Worm (Caenorhabditis elegans) whole organism, late embryonic: ENCODE data around the gene his-60.

Experiments used
- ama-1 ChIP-seq: fragments of 150-350 bp; optimal IDR thresholded peaks from 2 replicates; lab custom pipeline; 2014
- dmd-4 ChIP-seq: sonication (generic microtip); optimal IDR thresholded peaks from 2 replicates; lab custom pipeline; 2016; ENCODE audit warnings: borderline replicate concordance, missing genetic modification characterization, missing compliant biosample characterization
- elt-2 ChIP-seq: sonication (generic microtip); optimal IDR thresholded peaks from 2 replicates; lab custom pipeline; 2016; ENCODE audit warnings: missing genetic modification reagents, missing genetic modification characterization, missing compliant biosample characterization
- fkh-10 ChIP-seq: fragments of 150-350 bp; optimal IDR thresholded peaks from 2 replicates; lab custom pipeline; 2014; ENCODE audit warnings: missing biosample characterization, missing genetic modification reagents, missing genetic modification characterization
- pha-4 ChIP-seq: fragments of 150-350 bp; optimal IDR thresholded peaks from 2 replicates; lab custom pipeline; 2018; ENCODE audit warnings: missing biosample characterization, missing genetic modification reagents, missing genetic modification characterization
- rnt-1 ChIP-seq: sonication (generic microtip); optimal IDR thresholded peaks from 2 replicates; lab custom pipeline; 2016; ENCODE audit warnings: missing genetic modification characterization, missing compliant biosample characterization
- sdc-2 ChIP-seq: sonication (generic microtip); optimal IDR thresholded peaks from 2 replicates; lab custom pipeline; 2016; ENCODE audit warnings: missing genotype, missing genetic modification characterization, missing compliant biosample characterization
- tbx-2 ChIP-seq: sonication (generic microtip); optimal IDR thresholded peaks from 2 replicates; lab custom pipeline; 2016; ENCODE audit warnings: missing genetic modification characterization, missing compliant biosample characterization
- tbx-7 ChIP-seq: sonication (generic microtip); optimal IDR thresholded peaks from 2 replicates; lab custom pipeline; 2016; ENCODE audit warnings: missing genotype, missing genetic modification characterization, missing compliant biosample characterization

ce11 chrIV:7460225-7460624, 27.6 kb downstream of the his-60 start, which contains the start of gene F13B6.2:
- TF ChIP-seq ama-1 (lab: Kevin White, UChicago) = no peak
- no peak for TF ChIP-seq dmd-4 (tag; lab: Kevin White, UChicago)
- no peak for TF ChIP-seq tbx-7 (tag; lab: Kevin White, UChicago)
- no peak for TF ChIP-seq tbx-2 (tag; lab: Kevin White, UChicago)
- TF ChIP-seq sdc-2 (tag; lab: Kevin White, UChicago) = no peak
- no peak for TF ChIP-seq elt-2 (tag; lab: Kevin White, UChicago)
- TF ChIP-seq pha-4 (tag; lab: Kevin White, UChicago) = no peak
- no peak for TF ChIP-seq rnt-1 (tag; lab: Kevin White, UChicago)
- no peak for TF ChIP-seq fkh-10
